Fruit fly (Drosophila melanogaster): ENCODE results near the gene CG2059.

dm6 chrX:7299399-7300355 is 13.5 kb downstream of the CG2059 start:
- TF ChIP-seq Snoo (tag; optimal IDR thresholded peaks at IDR 0.05): peak; percentile 19
- TF ChIP-seq EcR (GFP tag; optimal IDR thresholded peaks at IDR 0.05): peak; percentile 34
- TF ChIP-seq CG14655 (GFP tag; optimal IDR thresholded peaks at IDR 0.05): peak; percentile 67
- TF ChIP-seq CG12605 (GFP tag; IDR thresholded peaks at IDR 0.05): no peak; the same call in 1 of the 2 replicates
- no peak for TF ChIP-seq gl (tag; optimal IDR thresholded peaks at IDR 0.05)
- peak; percentile 44 for TF ChIP-seq CG34367 (tag; optimal IDR thresholded peaks at IDR 0.05)

Data from whole organism, pupa.